Worm (Caenorhabditis elegans): ENCODE data around the gene F45B8.5.

ce11 chrX:14931443-14931842 lies 34.4 kb upstream of the F45B8.5 start:
- TF ChIP-seq tag-97 (GFP tag; IDR thresholded peaks at IDR 0.05) = no peak
- no peak for TF ChIP-seq fkh-10 (GFP tag; optimal IDR thresholded peaks at IDR 0.05)
- TF ChIP-seq nhr-237 (tag; optimal IDR thresholded peaks at IDR 0.05) = no peak
- TF ChIP-seq nhr-111 (GFP tag; optimal IDR thresholded peaks at IDR 0.05) = no peak
- no peak for TF ChIP-seq zip-11 (GFP tag; IDR thresholded peaks at IDR 0.05)
- TF ChIP-seq skn-1 (tag; optimal IDR thresholded peaks at IDR 0.05) = no peak
- TF ChIP-seq F10B5.3 (tag; optimal IDR thresholded peaks at IDR 0.05) = no peak
- TF ChIP-seq lir-3 (tag; optimal IDR thresholded peaks at IDR 0.05) = no peak
- TF ChIP-seq ZK546.5 (tag; optimal IDR thresholded peaks at IDR 0.05) = no peak
- no peak for TF ChIP-seq mxl-2 (GFP tag; conservative IDR thresholded peaks at IDR 0.05)
- no peak for TF ChIP-seq ama-1 (optimal IDR thresholded peaks at IDR 0.05)
- TF ChIP-seq hlh-11 (tag; optimal IDR thresholded peaks at IDR 0.05) = no peak
- TF ChIP-seq ceh-32 (tag; optimal IDR thresholded peaks at IDR 0.05; ENCODE audit: poor library complexity) = no peak
- no peak for TF ChIP-seq nhr-25 (tag; optimal IDR thresholded peaks at IDR 0.05; ENCODE audit: borderline replicate concordance, insufficient read depth)

All from whole organism, L4 larva.